Worm (Caenorhabditis elegans): ENCODE results near the gene srab-22.

- no peak for TF ChIP-seq unc-62 (GFP tag; optimal IDR thresholded peaks at IDR 0.05 in 1 of 2)
- no peak for TF ChIP-seq unc-62 (tag; optimal IDR thresholded peaks at IDR 0.05)
- no peak for TF ChIP-seq nhr-28 (tag; optimal IDR thresholded peaks at IDR 0.05)
- no peak for TF ChIP-seq F49E8.2 (tag; optimal IDR thresholded peaks at IDR 0.05; ENCODE audit: borderline replicate concordance)
Observed at ce11 chrV:3449810-3450209, 23.6 kb downstream of the srab-22 start.

Measured in whole organism, L4 larva.